Fruit fly (Drosophila melanogaster): ENCODE results near the gene HLH4C.

Gene HLH4C

dm6 chrX:4635856-4636486, 11.2 kb downstream of the HLH4C start, which contains the start of the genes Alms1a and pon (continued):
- TF ChIP-seq dysf (GFP tag; IDR thresholded peaks at IDR 0.05) (no peak), insv (GFP tag; optimal IDR thresholded peaks at IDR 0.05) (no peak), pros (GFP tag; optimal IDR thresholded peaks at IDR 0.05) (no peak), CG1792 (GFP tag; optimal IDR thresholded peaks at IDR 0.05) (no peak), Ptx1 (GFP tag; IDR thresholded peaks at IDR 0.05) (no peak), CG4282 (GFP tag; optimal IDR thresholded peaks at IDR 0.05) (no peak), az2 (GFP tag; optimal IDR thresholded peaks at IDR 0.05) (no peak), CG3847 (GFP tag; IDR thresholded peaks at IDR 0.05) (no peak), nau (GFP tag; optimal IDR thresholded peaks at IDR 0.05) (no peak), Side (GFP tag; optimal IDR thresholded peaks at IDR 0.05) (no peak), disco-r (GFP tag; optimal IDR thresholded peaks at IDR 0.05) (no peak), CG15601 (tag; optimal IDR thresholded peaks at IDR 0.05) (no peak), CG16813 (GFP tag; IDR thresholded peaks at IDR 0.05; ENCODE audit: partially characterized antibody) (peak; percentile 82), Nf-YB (GFP tag; optimal IDR thresholded peaks at IDR 0.05) (no peak), Dfd (GFP tag; optimal IDR thresholded peaks at IDR 0.05) (no peak), emc (GFP tag; optimal IDR thresholded peaks at IDR 0.05) (no peak), Ssrp (tag; optimal IDR thresholded peaks at IDR 0.05) (no peak), CoRest (tag; optimal IDR thresholded peaks at IDR 0.05) (no peak), sens (GFP tag) (no peak), CG7556 (GFP tag; optimal IDR thresholded peaks at IDR 0.05) (no peak), dpn (GFP tag; optimal IDR thresholded peaks at IDR 0.05) (no peak), wek (GFP tag; optimal IDR thresholded peaks at IDR 0.05) (no peak), Atf3 (GFP tag; optimal IDR thresholded peaks at IDR 0.05) (no peak), Hand (GFP tag; optimal IDR thresholded peaks at IDR 0.05) (no peak), phol (tag; optimal IDR thresholded peaks at IDR 0.05) (peak; percentile 79), crol (GFP tag; IDR thresholded peaks at IDR 0.05) (no peak), ci (GFP tag; IDR thresholded peaks at IDR 0.05) (no peak), Hsf (GFP tag; optimal IDR thresholded peaks at IDR 0.05) (no peak), CG17359 (tag; optimal IDR thresholded peaks at IDR 0.05) (no peak), tin (GFP tag; optimal IDR thresholded peaks at IDR 0.05) (no peak), D19B (GFP tag; optimal IDR thresholded peaks at IDR 0.05) (no peak), CG3163 (GFP tag; optimal IDR thresholded peaks at IDR 0.05) (no peak), CG7987 (GFP tag; optimal IDR thresholded peaks at IDR 0.05) (no peak), org-1 (GFP tag; optimal IDR thresholded peaks at IDR 0.05) (no peak), gfzf (GFP tag; optimal IDR thresholded peaks at IDR 0.05) (no peak), CG16779 (GFP tag; IDR thresholded peaks at IDR 0.05) (no peak), CG7839 (tag; optimal IDR thresholded peaks at IDR 0.05) (no peak), fu2 (GFP tag; optimal IDR thresholded peaks at IDR 0.05) (no peak), lbe (GFP tag; optimal IDR thresholded peaks at IDR 0.05) (no peak), slou (GFP tag; optimal IDR thresholded peaks at IDR 0.05) (no peak), usp (GFP tag; optimal IDR thresholded peaks at IDR 0.05) (no peak), otp (GFP tag; IDR thresholded peaks at IDR 0.05) (no peak), CG6175 (GFP tag; IDR thresholded peaks at IDR 0.05) (no peak), CG42726 (GFP tag; IDR thresholded peaks at IDR 0.05; ENCODE audit: partially characterized antibody) (no peak), CG15514 (GFP tag; optimal IDR thresholded peaks at IDR 0.05) (peak; percentile 94), CG3995 (GFP tag; optimal IDR thresholded peaks at IDR 0.05) (no peak), CG11456 (GFP tag; IDR thresholded peaks at IDR 0.05) (no peak), mld (GFP tag; IDR thresholded peaks at IDR 0.05; ENCODE audit: partially characterized antibody) (peak; percentile 90), YL-1 (GFP tag; optimal IDR thresholded peaks at IDR 0.05) (peak; percentile 11), CkIIα-i1 (GFP tag; IDR thresholded peaks at IDR 0.05) (no peak), CG34376 (GFP tag; optimal IDR thresholded peaks at IDR 0.05) (no peak)

Data from whole organism, embryonic.